Worm (Caenorhabditis elegans) whole organism, late embryonic: Measurements from ENCODE around the gene F55G7.5.

Source experiments
- ahr-1 ChIP-seq: sonication (generic microtip); optimal IDR thresholded peaks from 2 replicates; lab custom pipeline; 2016; ENCODE audit warnings: missing genetic modification characterization, missing compliant biosample characterization
- ceh-14 ChIP-seq: sonication (generic microtip); optimal IDR thresholded peaks from 2 replicates; lab custom pipeline; 2016; ENCODE audit warnings: missing genotype, missing genetic modification characterization, missing compliant biosample characterization
- ceh-2 ChIP-seq: sonication (generic microtip); optimal IDR thresholded peaks from 2 replicates; lab custom pipeline; 2016; ENCODE audit warnings: missing genotype, missing genetic modification characterization, missing compliant biosample characterization
- ceh-30 ChIP-seq: fragments of 150-350 bp; optimal IDR thresholded peaks from 2 replicates; lab custom pipeline; 2014; ENCODE audit warnings: missing biosample characterization, missing genetic modification characterization
- elt-2 ChIP-seq: sonication (generic microtip); optimal IDR thresholded peaks from 2 replicates; lab custom pipeline; 2016; ENCODE audit warnings: missing genetic modification reagents, missing genetic modification characterization, missing compliant biosample characterization
- fkh-10 ChIP-seq: fragments of 150-350 bp; optimal IDR thresholded peaks from 2 replicates; lab custom pipeline; 2014; ENCODE audit warnings: missing biosample characterization, missing genetic modification reagents, missing genetic modification characterization
- hlh-8 ChIP-seq: sonication (generic microtip); optimal IDR thresholded peaks from 2 replicates; lab custom pipeline; 2016; ENCODE audit warnings: missing genotype, missing genetic modification characterization, missing compliant biosample characterization
- madf-2 ChIP-seq: sonication (generic microtip); optimal IDR thresholded peaks from 2 replicates; lab custom pipeline; 2017; ENCODE audit warnings: missing genetic modification characterization, missing compliant biosample characterization
- nhr-11 ChIP-seq: fragments of 150-350 bp; optimal IDR thresholded peaks from 2 replicates; lab custom pipeline; 2014; ENCODE audit warnings: missing biosample characterization, missing genetic modification characterization
- pat-9 ChIP-seq: fragments of 200-800 bp; sonication (Bioruptor generic); optimal IDR thresholded peaks from 2 replicates; lab custom pipeline; 2018; ENCODE audit warnings: mild to moderate bottlenecking, missing genetic modification characterization, moderate library complexity, missing compliant biosample characterization
- pha-4 ChIP-seq: fragments of 150-350 bp; optimal IDR thresholded peaks from 2 replicates; lab custom pipeline; 2018; ENCODE audit warnings: missing biosample characterization, missing genetic modification reagents, missing genetic modification characterization
- rnt-1 ChIP-seq: sonication (generic microtip); optimal IDR thresholded peaks from 2 replicates; lab custom pipeline; 2016; ENCODE audit warnings: missing genetic modification characterization, missing compliant biosample characterization

DNA sequence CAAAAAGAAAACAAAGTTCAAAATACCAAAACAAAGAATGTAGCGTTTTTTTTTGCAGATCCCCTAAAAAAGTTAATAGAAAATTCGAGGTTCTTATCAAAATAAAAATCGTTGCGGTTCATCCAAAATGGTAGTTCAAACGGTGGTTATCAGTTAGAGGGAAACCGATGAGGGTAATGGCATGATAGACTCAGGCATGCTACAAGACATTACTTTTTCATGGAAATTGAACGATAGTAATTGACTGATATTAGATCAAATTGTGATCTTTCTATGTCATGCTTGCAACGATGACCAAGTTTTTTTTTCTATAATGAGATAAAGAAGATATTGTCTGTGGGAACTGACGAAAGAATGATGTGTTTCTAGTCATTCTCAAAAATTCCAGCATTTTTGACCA is 25.8 kb upstream of the F55G7.5 start:
- no peak for TF ChIP-seq elt-2 (tag; lab: Kevin White, UChicago)
- TF ChIP-seq madf-2, result no peak
- TF ChIP-seq nhr-11 (tag; lab: Kevin White, UChicago), result no peak
- no peak for TF ChIP-seq ceh-30 (tag; lab: Kevin White, UChicago)
- no peak for TF ChIP-seq ceh-14
- TF ChIP-seq rnt-1 (tag; lab: Kevin White, UChicago), result no peak
- no peak for TF ChIP-seq pha-4 (tag; lab: Kevin White, UChicago)
- no peak for TF ChIP-seq pat-9
- no peak for TF ChIP-seq hlh-8
- TF ChIP-seq fkh-10 (GFP tag; lab: Kevin White, UChicago), result no peak
- no peak for TF ChIP-seq ahr-1
- TF ChIP-seq ceh-2, result no peak
